Worm (Caenorhabditis elegans) whole organism, L3 larva: ENCODE measurements around the gene F45F2.9.

ENCODE experiments used
- R02D3.7 ChIP-seq: fragments of 150-350 bp; optimal IDR thresholded peaks from 2 replicates; lab custom pipeline; 2014; ENCODE audit warnings: missing biosample characterization, missing genetic modification characterization
- ZK546.5 ChIP-seq: sonication (generic microtip); optimal IDR thresholded peaks from 2 replicates; lab custom pipeline; 2017; ENCODE audit warnings: missing biosample characterization, missing genetic modification characterization
- aly-2 ChIP-seq: fragments of 150-350 bp; optimal IDR thresholded peaks from 2 replicates; lab custom pipeline; 2014; ENCODE audit warnings: missing biosample characterization, missing genetic modification characterization
- ama-1 ChIP-seq: fragments of 150-350 bp; optimal IDR thresholded peaks from 2 replicates; lab custom pipeline; 2018
- ceh-16 ChIP-seq: sonication (generic microtip); optimal IDR thresholded peaks from 2 replicates; lab custom pipeline; 2017; ENCODE audit warnings: missing biosample characterization, missing genetic modification characterization
- ceh-28 ChIP-seq: fragments of 150-350 bp; optimal IDR thresholded peaks from 2 replicates; lab custom pipeline; 2014; ENCODE audit warnings: missing biosample characterization, missing genetic modification reagents, missing genetic modification characterization
- ceh-9 ChIP-seq: sonication (generic microtip); optimal IDR thresholded peaks from 2 replicates; lab custom pipeline; 2018; ENCODE audit warnings: missing biosample characterization, missing genetic modification characterization
- daf-12 ChIP-seq: fragments of 150-350 bp; optimal IDR thresholded peaks from 2 replicates; lab custom pipeline; 2014; ENCODE audit warnings: missing biosample characterization, missing genetic modification reagents, missing genetic modification characterization
- egl-27 ChIP-seq: sonication (generic microtip); optimal IDR thresholded peaks from 4 replicates; lab custom pipeline; 2017; ENCODE audit warnings: missing biosample characterization, missing genetic modification reagents, missing genetic modification characterization
- egl-5 ChIP-seq: fragments of 150-350 bp; optimal IDR thresholded peaks from 2 replicates; lab custom pipeline; 2017; ENCODE audit warnings: missing biosample characterization, missing genetic modification reagents, missing genetic modification characterization, inconsistent platforms
- elt-3 ChIP-seq, 3 experiments: fragments of 150-350 bp in 1 of 3; sonication (generic microtip) in 2 of 3; optimal IDR thresholded peaks; 2 replicates in 2 of 3; 4 replicates in 1 of 3; lab custom pipeline; 2014 to 2017; ENCODE audit warnings: missing biosample characterization in 3 of 3, missing genetic modification characterization in 3 of 3
- fkh-10 ChIP-seq: sonication (generic microtip); optimal IDR thresholded peaks from 2 replicates; lab custom pipeline; 2017; ENCODE audit warnings: missing biosample characterization, missing genetic modification reagents, missing genetic modification characterization
- fkh-2 ChIP-seq: fragments of 150-350 bp; optimal IDR thresholded peaks from 2 replicates; lab custom pipeline; 2014; ENCODE audit warnings: missing biosample characterization, missing genetic modification reagents, missing genetic modification characterization
- fos-1 ChIP-seq: fragments of 150-350 bp; optimal IDR thresholded peaks from 2 replicates; lab custom pipeline; 2014; ENCODE audit warnings: missing biosample characterization, missing genetic modification characterization
- hmg-11 ChIP-seq: sonication (generic microtip); optimal IDR thresholded peaks from 2 replicates; lab custom pipeline; 2016; ENCODE audit warnings: missing genetic modification characterization, missing compliant biosample characterization
- jun-1 ChIP-seq: fragments of 150-350 bp; optimal IDR thresholded peaks from 2 replicates; lab custom pipeline; 2014; ENCODE audit warnings: missing biosample characterization, missing genetic modification reagents, missing genetic modification characterization
- lin-15B ChIP-seq: fragments of 150-350 bp; optimal IDR thresholded peaks from 2 replicates; lab custom pipeline; 2014; ENCODE audit warnings: missing biosample characterization, missing genetic modification characterization
- mdl-1 ChIP-seq: fragments of 150-350 bp; optimal IDR thresholded peaks from 2 replicates; lab custom pipeline; 2014; ENCODE audit warnings: missing biosample characterization, missing genetic modification characterization
- mml-1 ChIP-seq: fragments of 150-350 bp; sonication (generic microtip); optimal IDR thresholded peaks from 3 replicates; lab custom pipeline; 2014; ENCODE audit warnings: missing biosample characterization, missing genetic modification characterization
- nhr-11 ChIP-seq: fragments of 150-350 bp; optimal IDR thresholded peaks from 2 replicates; lab custom pipeline; 2014; ENCODE audit warnings: missing biosample characterization, missing genetic modification characterization
- nhr-12 ChIP-seq: fragments of 150-350 bp; optimal IDR thresholded peaks from 2 replicates; lab custom pipeline; 2014; ENCODE audit warnings: missing biosample characterization, missing genetic modification characterization
- nhr-23 ChIP-seq: fragments of 150-350 bp; optimal IDR thresholded peaks from 2 replicates; lab custom pipeline; 2014; ENCODE audit warnings: missing biosample characterization, missing genetic modification reagents, missing genetic modification characterization
- nhr-237 ChIP-seq: fragments of 150-350 bp; optimal IDR thresholded peaks from 2 replicates; lab custom pipeline; 2014; ENCODE audit warnings: missing biosample characterization, missing genetic modification characterization
- nhr-25 ChIP-seq: sonication (generic microtip); optimal IDR thresholded peaks from 2 replicates; lab custom pipeline; 2017; ENCODE audit warnings: missing biosample characterization, missing genetic modification characterization
- nhr-28 ChIP-seq: fragments of 150-350 bp; optimal IDR thresholded peaks from 2 replicates; lab custom pipeline; 2014; ENCODE audit warnings: missing biosample characterization, missing genetic modification characterization
- nhr-43 ChIP-seq: sonication (generic microtip); optimal IDR thresholded peaks from 2 replicates; lab custom pipeline; 2016; ENCODE audit warnings: mild to moderate bottlenecking, missing genetic modification characterization, missing compliant biosample characterization; ENCODE audit not compliant: poor library complexity, severe bottlenecking
- nhr-67 ChIP-seq: fragments of 150-350 bp; optimal IDR thresholded peaks from 2 replicates; lab custom pipeline; 2014; ENCODE audit warnings: missing biosample characterization, missing genetic modification characterization
- nhr-76 ChIP-seq: fragments of 150-350 bp; sonication (generic microtip); optimal IDR thresholded peaks from 5 replicates; lab custom pipeline; 2014; ENCODE audit warnings: missing biosample characterization, missing genetic modification characterization
- nhr-77 ChIP-seq: fragments of 150-350 bp; optimal IDR thresholded peaks from 2 replicates; lab custom pipeline; 2014; ENCODE audit warnings: missing biosample characterization, missing genetic modification characterization
- snpc-4 ChIP-seq: fragments of 150-350 bp; optimal IDR thresholded peaks from 2 replicates; lab custom pipeline; 2014; ENCODE audit warnings: missing biosample characterization, missing genetic modification characterization
- tbx-2 ChIP-seq: sonication (generic microtip); optimal IDR thresholded peaks from 2 replicates; lab custom pipeline; 2016; ENCODE audit warnings: mild to moderate bottlenecking, missing genetic modification characterization, missing compliant biosample characterization
- unc-39 ChIP-seq: sonication (generic microtip); optimal IDR thresholded peaks from 4 replicates; lab custom pipeline; 2017; ENCODE audit warnings: missing biosample characterization, missing genetic modification characterization
- zag-1 ChIP-seq: fragments of 150-350 bp; optimal IDR thresholded peaks from 2 replicates; lab custom pipeline; 2014; ENCODE audit warnings: missing biosample characterization, missing genetic modification characterization
- ztf-11 ChIP-seq: fragments of 150-350 bp; optimal IDR thresholded peaks from 2 replicates; lab custom pipeline; 2014; ENCODE audit warnings: missing biosample characterization, missing genetic modification characterization

F45F2.9 gene

ce11 chrV:8481274-8481673, 32.0 kb downstream of the F45F2.9 start:
- no peak for TF ChIP-seq ztf-11 (tag; lab: Kevin White, UChicago)
- TF ChIP-seq nhr-23 (tag; lab: Kevin White, UChicago): no peak
- no peak for TF ChIP-seq nhr-76 (tag; lab: Kevin White, UChicago)
- TF ChIP-seq ZK546.5 (tag; lab: Kevin White, UChicago): no peak
- TF ChIP-seq nhr-77 (tag; lab: Kevin White, UChicago): no peak
- TF ChIP-seq aly-2 (tag; lab: Kevin White, UChicago): no peak
- no peak for TF ChIP-seq mdl-1 (tag; lab: Kevin White, UChicago)
- no peak for TF ChIP-seq hmg-11
- no peak for TF ChIP-seq snpc-4 (tag; lab: Kevin White, UChicago)
- TF ChIP-seq R02D3.7: no peak
- no peak for TF ChIP-seq ama-1 (lab: Kevin White, UChicago)
- TF ChIP-seq nhr-28 (tag; lab: Kevin White, UChicago): no peak
- no peak for TF ChIP-seq mml-1 (tag; lab: Kevin White, UChicago)
- no peak for TF ChIP-seq zag-1 (tag; lab: Kevin White, UChicago)
- no peak for TF ChIP-seq nhr-12
- no peak for TF ChIP-seq fkh-2 (tag; lab: Kevin White, UChicago)
- TF ChIP-seq ceh-16 (tag; lab: Kevin White, UChicago): no peak
- no peak for TF ChIP-seq ceh-9
- no peak for TF ChIP-seq ceh-28 (tag; lab: Kevin White, UChicago)
- no peak for TF ChIP-seq nhr-25 (tag; lab: Kevin White, UChicago)
- TF ChIP-seq, all 47 proteins: peak for 0

- no peak for TF ChIP-seq nhr-11 (tag; lab: Kevin White, UChicago)
- TF ChIP-seq daf-12 (tag; lab: Kevin White, UChicago): no peak
- no peak for TF ChIP-seq nhr-23 (tag; lab: Kevin White, UChicago)
- no peak for TF ChIP-seq nhr-12
- no peak for TF ChIP-seq unc-39 (tag; lab: Kevin White, UChicago)
- TF ChIP-seq nhr-67 (tag; lab: Kevin White, UChicago): no peak
- TF ChIP-seq tbx-2: no peak
- no peak for TF ChIP-seq lin-15B (tag; lab: Kevin White, UChicago)
Observed at ce11 chrV:8470906-8471305, 42.4 kb downstream of the F45F2.9 start, which contains the start of gene gplb-1. Gene gplb-1 (minus strand): TSS chrV:8471242.

- TF ChIP-seq ama-1 (lab: Kevin White, UChicago) (no peak), zag-1 (tag; lab: Kevin White, UChicago) (no peak), nhr-43 (tag; lab: Kevin White, UChicago) (no peak)
Observed at ce11 chrV:8468740-8469139, 44.5 kb downstream of the F45F2.9 start, which contains the start of gene phf-30. Gene phf-30 (plus strand): TSS chrV:8469040.

DNA sequence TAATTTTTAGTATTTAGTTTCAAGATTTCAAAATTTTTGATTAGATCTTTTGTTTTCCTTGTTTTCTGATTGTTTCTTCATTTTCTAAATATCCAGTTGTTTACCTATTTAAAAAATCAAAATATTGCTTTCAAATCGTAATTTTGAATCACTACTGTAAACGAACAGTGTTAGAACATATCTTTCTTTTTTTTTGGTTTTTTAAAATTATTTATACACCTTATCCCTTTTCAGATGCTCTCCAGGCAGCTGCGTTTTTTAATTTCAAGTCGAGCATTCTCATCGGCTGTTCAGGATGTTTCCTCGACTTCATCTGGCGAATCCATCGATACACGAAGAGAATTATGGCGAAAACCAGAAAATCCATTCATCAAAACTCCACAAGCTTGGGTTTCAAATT, 46.2 kb downstream of the F45F2.9 start, which contains the start of gene mrpl-4:
TSS of gene mrpl-4 (plus strand) at position 235 of the 400 bp plus-strand sequence.
- TF ChIP-seq aly-2 (tag; lab: Kevin White, UChicago) (no peak), ceh-9 (no peak), ceh-28 (tag; lab: Kevin White, UChicago) (no peak), nhr-28 (tag; lab: Kevin White, UChicago) (no peak), fkh-10 (GFP tag; lab: Kevin White, UChicago) (no peak), zag-1 (tag; lab: Kevin White, UChicago) (no peak), jun-1 (tag; lab: Kevin White, UChicago) (no peak), unc-39 (tag; lab: Kevin White, UChicago) (no peak), nhr-237 (tag; lab: Kevin White, UChicago) (no peak), R02D3.7 (no peak), elt-3 (tag; optimal IDR thresholded peaks at IDR 0.05; lab: Kevin White, UChicago) (no peak), fos-1 (no peak), nhr-11 (tag; lab: Kevin White, UChicago) (no peak), ama-1 (lab: Kevin White, UChicago) (no peak), egl-27 (tag; lab: Kevin White, UChicago) (no peak), tbx-2 (no peak), egl-5 (tag; lab: Kevin White, UChicago) (no peak)
- TF ChIP-seq, all 47 proteins: peak for 0

DNA sequence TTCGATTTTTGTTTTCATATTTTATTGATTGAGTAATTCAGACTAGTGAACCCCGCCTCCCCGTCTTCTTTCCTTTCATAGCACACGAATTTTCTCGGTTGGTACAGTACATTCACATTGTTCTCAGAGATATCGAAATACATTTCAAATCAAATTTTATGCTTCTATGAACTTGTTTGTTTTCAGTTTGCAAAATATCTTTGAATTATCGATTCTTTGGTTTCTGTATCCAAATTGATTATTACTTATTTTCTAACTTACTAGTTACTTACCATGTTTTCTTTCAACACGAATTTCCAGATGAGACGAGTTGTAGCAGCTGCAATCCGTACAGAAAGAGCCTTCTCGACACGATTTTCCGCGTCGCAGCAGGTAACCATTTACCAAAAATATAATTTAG, 47.9 kb downstream of the F45F2.9 start, which contains the start of gene mrps-2:
TSS of gene mrps-2 (plus strand) at position 301 of the 400 bp plus-strand sequence.
- TF ChIP-seq nhr-67 (tag; lab: Kevin White, UChicago) (no peak), nhr-76 (tag; lab: Kevin White, UChicago) (no peak), hmg-11 (no peak), elt-3 (tag; optimal IDR thresholded peaks at IDR 0.05; lab: Kevin White, UChicago) (no peak), ceh-28 (tag; lab: Kevin White, UChicago) (no peak), nhr-25 (tag; lab: Kevin White, UChicago) (no peak), ceh-9 (no peak), nhr-77 (tag; lab: Kevin White, UChicago) (no peak), fkh-2 (tag; lab: Kevin White, UChicago) (no peak), egl-27 (tag; lab: Kevin White, UChicago) (no peak), ztf-11 (tag; lab: Kevin White, UChicago) (no peak)
